Fruit fly (Drosophila melanogaster): Measurements from ENCODE around the gene CG14610.

CG14610 gene

DNA sequence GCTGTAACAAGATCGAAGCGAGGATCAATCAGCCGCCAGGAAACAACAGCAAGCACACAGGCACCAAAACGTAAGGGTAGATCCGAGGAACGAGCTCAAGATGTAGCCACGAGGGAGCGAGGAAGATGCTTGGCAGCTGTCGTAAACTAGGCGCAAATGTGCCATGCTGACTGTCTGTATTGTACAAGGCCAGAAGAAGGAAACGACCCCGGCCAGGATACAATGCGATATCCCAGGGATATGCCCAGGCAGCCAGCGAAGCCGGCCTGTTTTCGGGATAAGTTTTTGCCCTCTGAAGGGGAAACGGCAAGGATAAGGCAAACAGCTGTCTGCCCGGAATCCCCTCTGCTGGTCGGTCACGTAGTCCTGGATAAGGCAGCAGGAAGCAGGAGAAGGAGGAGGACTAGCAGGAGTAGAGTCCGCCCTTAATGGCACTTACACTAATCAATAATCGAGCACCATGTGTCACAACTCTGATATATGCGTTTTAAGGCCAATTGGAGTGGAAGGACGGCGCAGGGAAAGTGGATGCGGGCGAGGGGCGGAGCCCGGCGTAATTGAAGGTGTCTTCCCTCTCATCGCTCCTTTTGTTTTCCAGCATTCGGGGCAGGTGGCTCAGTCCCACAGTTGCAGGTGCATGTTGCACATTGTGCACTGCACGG lies 38.5 kb downstream of the CG14610 start:
- TF ChIP-seq ac (GFP tag; optimal IDR thresholded peaks at IDR 0.05) (peak; percentile 84), CG42726 (GFP tag; IDR thresholded peaks at IDR 0.05; ENCODE audit: partially characterized antibody) (no peak), CG11696 (GFP tag; IDR thresholded peaks at IDR 0.05) (no peak), CG10431 (GFP tag; optimal IDR thresholded peaks at IDR 0.05) (no peak), Elba2 (GFP tag; optimal IDR thresholded peaks at IDR 0.05) (peak; percentile 18), CG18476 (GFP tag; optimal IDR thresholded peaks at IDR 0.05) (no peak), nerfin-2 (GFP tag; IDR thresholded peaks at IDR 0.05; ENCODE audit: partially characterized antibody) (no peak), salm (tag; optimal IDR thresholded peaks at IDR 0.05) (no peak), CG16863 (GFP tag; optimal IDR thresholded peaks at IDR 0.05) (no peak), CG11504 (tag; optimal IDR thresholded peaks at IDR 0.05) (no peak), CG11560 (tag; IDR thresholded peaks at IDR 0.05) (no peak), Ets65A (GFP tag) (peak; percentile 14), Sry-δ (GFP tag; optimal IDR thresholded peaks at IDR 0.05) (no peak), CG18011 (GFP tag; optimal IDR thresholded peaks at IDR 0.05) (no peak), Trl (optimal IDR thresholded peaks at IDR 0.05) (no peak), Trl (GFP tag; optimal IDR thresholded peaks at IDR 0.05) (no peak), mam (GFP tag; optimal IDR thresholded peaks at IDR 0.05) (no peak), CG43689 (GFP tag; IDR thresholded peaks at IDR 0.05) (no peak), Dip2 (GFP tag; IDR thresholded peaks at IDR 0.05) (no peak), Mes4 (GFP tag; optimal IDR thresholded peaks at IDR 0.05) (no peak), CG17568 (GFP tag; optimal IDR thresholded peaks at IDR 0.05) (no peak), ase (GFP tag; IDR thresholded peaks at IDR 0.05) (no peak), gce (GFP tag; IDR thresholded peaks at IDR 0.05) (no peak), CG3838 (GFP tag; optimal IDR thresholded peaks at IDR 0.05) (no peak), kay (GFP tag; optimal IDR thresholded peaks at IDR 0.05) (no peak), CG17186 (GFP tag; optimal IDR thresholded peaks at IDR 0.05) (no peak), CG4707 (GFP tag; optimal IDR thresholded peaks at IDR 0.05) (no peak), Opbp (GFP tag; IDR thresholded peaks at IDR 0.05; ENCODE audit: partially characterized antibody) (no peak), lilli (GFP tag; optimal IDR thresholded peaks at IDR 0.05) (no peak), CG6175 (GFP tag; IDR thresholded peaks at IDR 0.05) (no peak), twi (tag; optimal IDR thresholded peaks at IDR 0.05) (peak; percentile 93), ssp (GFP tag; IDR thresholded peaks at IDR 0.05) (no peak), otp (GFP tag; IDR thresholded peaks at IDR 0.05) (no peak), run (tag; optimal IDR thresholded peaks at IDR 0.05) (no peak), cato (GFP tag; optimal IDR thresholded peaks at IDR 0.05; ENCODE audit: borderline replicate concordance) (no peak), C15 (GFP tag; IDR thresholded peaks at IDR 0.05) (no peak), sd (tag; optimal IDR thresholded peaks at IDR 0.05) (no peak), CG18262 (tag; optimal IDR thresholded peaks at IDR 0.05) (no peak), Xbp1 (GFP tag; optimal IDR thresholded peaks at IDR 0.05) (no peak), chif (GFP tag; optimal IDR thresholded peaks at IDR 0.05) (no peak), Hr51 (GFP tag; optimal IDR thresholded peaks at IDR 0.05) (no peak), kni (GFP tag; optimal IDR thresholded peaks at IDR 0.05) (peak; percentile 50), ERR (GFP tag; optimal IDR thresholded peaks at IDR 0.05) (no peak), insv (GFP tag; optimal IDR thresholded peaks at IDR 0.05) (peak in 1 of 2 experiments; percentile 76), Hand (GFP tag; optimal IDR thresholded peaks at IDR 0.05) (no peak), D (optimal IDR thresholded peaks at IDR 0.05) (peak; percentile 94), D (GFP tag; optimal IDR thresholded peaks at IDR 0.05) (no peak), CG34376 (GFP tag; optimal IDR thresholded peaks at IDR 0.05) (no peak), crol (GFP tag; IDR thresholded peaks at IDR 0.05) (peak; percentile 62; the same call in 1 of the 2 replicates), CG2199 (GFP tag; IDR thresholded peaks at IDR 0.05) (peak; percentile 85), da (GFP tag; optimal IDR thresholded peaks at IDR 0.05) (peak; percentile 30)
